Worm (Caenorhabditis elegans) whole organism, L2 larva: ENCODE measurements around the gene F54D5.17.
"Not testable (repeated sequence)": the region's sequence is repeated elsewhere in the genome, so short reads cannot be mapped to it uniquely, and the experiment has no call there.

ENCODE experiments used
- C34F6.9 ChIP-seq: fragments of 150-350 bp; optimal IDR thresholded peaks from 2 replicates; lab custom pipeline; 2014; ENCODE audit warnings: missing biosample characterization, missing genetic modification characterization
- F13H6.1 ChIP-seq: sonication (generic microtip); optimal IDR thresholded peaks from 2 replicates; lab custom pipeline; 2016; ENCODE audit warnings: missing genetic modification characterization, missing compliant biosample characterization
- R02D3.7 ChIP-seq: fragments of 150-350 bp; optimal IDR thresholded peaks from 2 replicates; lab custom pipeline; 2014; ENCODE audit warnings: missing biosample characterization, missing genetic modification characterization
- Y55F3AM.14 ChIP-seq: fragments of 200-800 bp; sonication (Bioruptor generic); optimal IDR thresholded peaks from 2 replicates; lab custom pipeline; 2018; ENCODE audit warnings: mild to moderate bottlenecking, missing genetic modification characterization, missing compliant biosample characterization
- ZK546.5 ChIP-seq: sonication (generic microtip); optimal IDR thresholded peaks from 2 replicates; lab custom pipeline; 2017; ENCODE audit warnings: missing biosample characterization, missing genetic modification characterization
- alr-1 ChIP-seq: fragments of 150-350 bp; optimal IDR thresholded peaks from 2 replicates; lab custom pipeline; 2014; ENCODE audit warnings: missing biosample characterization, missing genetic modification characterization
- aly-2 ChIP-seq: fragments of 150-350 bp; optimal IDR thresholded peaks from 2 replicates; lab custom pipeline; 2014; ENCODE audit warnings: missing biosample characterization, missing genetic modification characterization
- ama-1 ChIP-seq: fragments of 150-350 bp; optimal IDR thresholded peaks from 2 replicates; lab custom pipeline; 2018; ENCODE audit warnings: inconsistent platforms
- blmp-1 ChIP-seq: sonication (generic microtip); optimal IDR thresholded peaks from 2 replicates; lab custom pipeline; 2017; ENCODE audit warnings: missing genetic modification characterization, mild to moderate bottlenecking, missing compliant biosample characterization, antibody characterized with exemption, moderate library complexity; ENCODE audit not compliant: insufficient read depth
- ceh-82 ChIP-seq: fragments of 150-350 bp; optimal IDR thresholded peaks from 2 replicates; lab custom pipeline; 2014; ENCODE audit warnings: missing biosample characterization, missing genetic modification characterization
- crh-2 ChIP-seq: sonication (generic microtip); optimal IDR thresholded peaks from 2 replicates; lab custom pipeline; 2017; ENCODE audit warnings: missing biosample characterization, missing genetic modification characterization
- dmd-4 ChIP-seq: sonication (generic microtip); optimal IDR thresholded peaks from 2 replicates; lab custom pipeline; 2017; ENCODE audit warnings: missing biosample characterization, missing genetic modification characterization
- egl-27 ChIP-seq: sonication (generic microtip); optimal IDR thresholded peaks from 3 replicates; lab custom pipeline; 2017; ENCODE audit warnings: missing biosample characterization, missing genetic modification reagents, missing genetic modification characterization
- fos-1 ChIP-seq: fragments of 150-350 bp; optimal IDR thresholded peaks from 2 replicates; lab custom pipeline; 2014; ENCODE audit warnings: missing biosample characterization, missing genetic modification characterization
- gmeb-1 ChIP-seq: fragments of 150-350 bp; optimal IDR thresholded peaks from 2 replicates; lab custom pipeline; 2014; ENCODE audit warnings: missing biosample characterization, missing genetic modification characterization
- lin-11 ChIP-seq: fragments of 150-350 bp; sonication (generic microtip); optimal IDR thresholded peaks from 2 replicates; lab custom pipeline; 2014; ENCODE audit warnings: missing biosample characterization, missing genetic modification characterization, inconsistent platforms, mixed read lengths
- lin-13 ChIP-seq: fragments of 150-350 bp; optimal IDR thresholded peaks from 2 replicates; lab custom pipeline; 2014; ENCODE audit warnings: missing biosample characterization, missing genetic modification reagents, missing genetic modification characterization
- lin-39 ChIP-seq: fragments of 150-350 bp; optimal IDR thresholded peaks from 2 replicates; lab custom pipeline; 2014; ENCODE audit warnings: missing biosample characterization, missing genetic modification reagents, missing genetic modification characterization
- lsy-2 ChIP-seq, 2 experiments: fragments of 150-350 bp in 1 of 2; sonication (generic microtip) in 1 of 2; optimal IDR thresholded peaks; 2 replicates each; lab custom pipeline; 2014 to 2017; ENCODE audit warnings: missing biosample characterization in 2 of 2, missing genetic modification characterization in 2 of 2
- mab-5 ChIP-seq: fragments of 150-350 bp; optimal IDR thresholded peaks from 2 replicates; lab custom pipeline; 2014; ENCODE audit warnings: missing biosample characterization, missing genetic modification characterization
- mdl-1 ChIP-seq, 2 experiments: fragments of 150-350 bp in 1 of 2; sonication (generic microtip) in 1 of 2; optimal IDR thresholded peaks; 2 replicates each; lab custom pipeline; 2017; ENCODE audit warnings: missing biosample characterization in 2 of 2, missing genetic modification characterization in 2 of 2
- nhr-11 ChIP-seq: fragments of 150-350 bp; optimal IDR thresholded peaks from 2 replicates; lab custom pipeline; 2014; ENCODE audit warnings: missing biosample characterization, missing genetic modification characterization
- nhr-129 ChIP-seq: fragments of 150-350 bp; optimal IDR thresholded peaks from 2 replicates; lab custom pipeline; 2014; ENCODE audit warnings: missing biosample characterization, missing genetic modification characterization
- nhr-21 ChIP-seq: fragments of 150-350 bp; optimal IDR thresholded peaks from 2 replicates; lab custom pipeline; 2014; ENCODE audit warnings: missing biosample characterization, missing genetic modification characterization
- nhr-25 ChIP-seq: fragments of 150-350 bp; sonication (generic microtip); optimal IDR thresholded peaks from 3 replicates; lab custom pipeline; 2014; ENCODE audit warnings: missing biosample characterization, missing genetic modification characterization
- nhr-6 ChIP-seq: fragments of 150-350 bp; optimal IDR thresholded peaks from 2 replicates; lab custom pipeline; 2014; ENCODE audit warnings: missing biosample characterization, missing genetic modification characterization
- nhr-77 ChIP-seq: fragments of 150-350 bp; optimal IDR thresholded peaks from 2 replicates; lab custom pipeline; 2014; ENCODE audit warnings: missing biosample characterization, missing genetic modification characterization
- peb-1 ChIP-seq: fragments of 150-350 bp; optimal IDR thresholded peaks from 2 replicates; lab custom pipeline; 2014; ENCODE audit warnings: missing biosample characterization, missing genetic modification characterization
- sem-4 ChIP-seq: fragments of 150-350 bp; optimal IDR thresholded peaks from 2 replicates; lab custom pipeline; 2014; ENCODE audit warnings: missing biosample characterization, missing genetic modification reagents, missing genetic modification characterization
- skn-1 ChIP-seq: sonication (generic microtip); optimal IDR thresholded peaks from 2 replicates; lab custom pipeline; 2017; ENCODE audit warnings: missing biosample characterization, missing genetic modification characterization
- sma-3 ChIP-seq: sonication (generic microtip); optimal IDR thresholded peaks from 2 replicates; lab custom pipeline; 2016; ENCODE audit warnings: missing genetic modification reagents, missing genetic modification characterization, missing compliant biosample characterization
- sma-9 ChIP-seq, 2 experiments: fragments of 150-350 bp in 1 of 2; sonication (generic microtip) in 1 of 2; optimal IDR thresholded peaks; 2 replicates each; lab custom pipeline; 2014 to 2016; ENCODE audit warnings: missing genetic modification characterization in 2 of 2, mild to moderate bottlenecking in 1 of 2, missing biosample characterization in 1 of 2, missing compliant biosample characterization in 1 of 2, missing genetic modification reagents in 1 of 2, moderate library complexity in 1 of 2
- snpc-4 ChIP-seq: fragments of 150-350 bp; optimal IDR thresholded peaks from 2 replicates; lab custom pipeline; 2014; ENCODE audit warnings: missing biosample characterization, missing genetic modification characterization
- unc-55 ChIP-seq: fragments of 150-350 bp; sonication (generic microtip); optimal IDR thresholded peaks from 3 replicates; lab custom pipeline; 2014; ENCODE audit warnings: missing biosample characterization, missing genetic modification reagents, missing genetic modification characterization
- unc-62 ChIP-seq: fragments of 150-350 bp; optimal IDR thresholded peaks from 2 replicates; lab custom pipeline; 2014; ENCODE audit warnings: missing biosample characterization, missing genetic modification reagents, missing genetic modification characterization
- zag-1 ChIP-seq: fragments of 150-350 bp; optimal IDR thresholded peaks from 2 replicates; lab custom pipeline; 2014; ENCODE audit warnings: missing biosample characterization, missing genetic modification characterization
- ztf-11 ChIP-seq: sonication (generic microtip); optimal IDR thresholded peaks from 2 replicates; lab custom pipeline; 2017; ENCODE audit warnings: missing biosample characterization, missing genetic modification characterization
- ztf-4 ChIP-seq: fragments of 150-350 bp; optimal IDR thresholded peaks from 2 replicates; lab custom pipeline; 2014; ENCODE audit warnings: missing biosample characterization, missing genetic modification characterization

The F54D5.17 gene

DNA sequence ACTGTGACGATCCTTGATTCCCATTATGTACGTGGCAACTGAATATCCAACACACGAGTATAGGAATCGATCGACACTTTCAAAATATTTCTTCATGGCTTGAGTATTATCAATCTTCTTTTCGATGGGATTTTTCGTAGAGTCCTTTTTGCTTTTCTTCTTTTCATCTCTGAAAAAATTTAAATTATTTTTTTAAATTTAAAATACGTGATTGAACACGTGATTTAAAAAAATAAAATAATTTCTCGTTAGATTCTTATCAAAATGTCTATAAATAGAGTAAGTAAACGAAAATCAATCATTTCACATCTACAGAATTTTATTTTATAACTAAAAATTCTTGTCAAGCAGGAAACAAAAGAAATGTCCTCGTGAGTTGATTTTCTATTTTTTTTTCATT is 35.1 kb upstream of the F54D5.17 start, which contains the start of gene Y62F5A.10:
Gene Y62F5A.10 (plus strand): TSS at position 301 of the 400 bp plus-strand sequence.
- TF ChIP-seq nhr-77 (no peak), F13H6.1 (tag; lab: Kevin White, UChicago) (no peak), sem-4 (tag; lab: Kevin White, UChicago) (no peak), dmd-4 (tag; lab: Kevin White, UChicago) (no peak), nhr-21 (tag; lab: Kevin White, UChicago) (no peak), ztf-11 (tag; lab: Kevin White, UChicago) (no peak), nhr-6 (no peak), alr-1 (no peak), nhr-11 (no peak), mab-5 (tag; lab: Kevin White, UChicago) (no peak), lin-39 (tag; lab: Kevin White, UChicago) (no peak), peb-1 (tag; lab: Kevin White, UChicago) (no peak), egl-27 (no peak), fos-1 (no peak), R02D3.7 (tag; lab: Kevin White, UChicago) (no peak)

DNA sequence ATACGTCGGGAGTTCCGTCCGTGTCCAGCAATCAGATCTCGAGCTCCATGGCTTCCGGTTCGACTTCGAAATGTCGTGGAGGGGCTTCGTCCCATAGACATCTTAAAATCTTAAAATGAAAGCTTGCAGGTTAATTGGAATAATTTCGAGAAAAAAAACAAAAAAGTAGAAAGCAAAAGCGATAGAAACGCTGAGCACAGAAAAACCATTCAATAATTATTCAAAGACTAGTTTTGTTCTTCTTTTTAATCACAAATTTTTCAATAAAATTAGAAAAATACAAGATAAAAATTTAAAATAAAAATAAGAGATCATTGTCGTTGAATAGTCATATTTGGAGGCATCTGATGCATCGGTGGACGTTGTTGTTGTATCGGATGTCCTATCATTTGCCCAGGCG is 29.5 kb upstream of the F54D5.17 start, which contains the start of gene age-1:
Gene age-1 (minus strand): TSS at position 101 of the 400 bp plus-strand sequence.
- TF ChIP-seq ZK546.5 (no peak), F13H6.1 (tag; lab: Kevin White, UChicago) (no peak), ama-1 (no peak), snpc-4 (no peak), skn-1 (tag; lab: Kevin White, UChicago) (no peak), Y55F3AM.14 (GFP tag; lab: Kevin White, UChicago) (no peak), crh-2 (tag; lab: Kevin White, UChicago) (no peak), unc-62 (GFP tag; lab: Kevin White, UChicago) (no peak), sem-4 (tag; lab: Kevin White, UChicago) (no peak), unc-55 (no peak), lin-39 (tag; lab: Kevin White, UChicago) (no peak), ceh-82 (no peak), sma-9 (GFP tag; optimal IDR thresholded peaks at IDR 0.05; lab: Kevin White, UChicago) (no peak), sma-9 (tag; optimal IDR thresholded peaks at IDR 0.05; lab: Kevin White, UChicago) (no peak), R02D3.7 (tag; lab: Kevin White, UChicago) (no peak), nhr-25 (no peak), gmeb-1 (tag; lab: Kevin White, UChicago) (no peak)

DNA sequence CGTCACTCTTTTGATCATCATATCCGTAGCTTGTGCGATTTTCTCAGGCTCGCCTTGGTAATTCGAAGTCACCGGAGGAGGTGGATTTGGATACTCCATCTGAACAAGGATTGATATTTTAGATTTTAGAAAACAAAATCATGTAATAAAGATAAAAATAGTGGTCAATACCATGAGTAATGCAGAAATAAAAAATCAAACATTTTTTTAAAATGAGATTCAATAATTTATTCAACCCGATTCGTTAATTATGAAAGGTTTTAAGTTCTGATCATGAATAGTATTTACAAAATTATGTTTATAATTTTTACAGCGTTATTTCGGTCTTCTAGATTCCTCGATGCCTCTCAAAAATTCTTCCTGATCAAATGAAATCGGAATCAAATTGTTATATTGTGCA is 22.7 kb upstream of the F54D5.17 start, which contains the start of gene mdt-8:
Gene mdt-8 (minus strand): TSS at position 101 of the 400 bp plus-strand sequence.
- TF ChIP-seq nhr-6 = no peak
- TF ChIP-seq aly-2 (tag; lab: Kevin White, UChicago) = no peak
- no peak for TF ChIP-seq zag-1 (tag; lab: Kevin White, UChicago)
- TF ChIP-seq mab-5 (tag; lab: Kevin White, UChicago) = no peak
- no peak for TF ChIP-seq C34F6.9
- no peak for TF ChIP-seq blmp-1
- no peak for TF ChIP-seq sem-4 (tag; lab: Kevin White, UChicago)
- TF ChIP-seq nhr-77 = no peak

DNA sequence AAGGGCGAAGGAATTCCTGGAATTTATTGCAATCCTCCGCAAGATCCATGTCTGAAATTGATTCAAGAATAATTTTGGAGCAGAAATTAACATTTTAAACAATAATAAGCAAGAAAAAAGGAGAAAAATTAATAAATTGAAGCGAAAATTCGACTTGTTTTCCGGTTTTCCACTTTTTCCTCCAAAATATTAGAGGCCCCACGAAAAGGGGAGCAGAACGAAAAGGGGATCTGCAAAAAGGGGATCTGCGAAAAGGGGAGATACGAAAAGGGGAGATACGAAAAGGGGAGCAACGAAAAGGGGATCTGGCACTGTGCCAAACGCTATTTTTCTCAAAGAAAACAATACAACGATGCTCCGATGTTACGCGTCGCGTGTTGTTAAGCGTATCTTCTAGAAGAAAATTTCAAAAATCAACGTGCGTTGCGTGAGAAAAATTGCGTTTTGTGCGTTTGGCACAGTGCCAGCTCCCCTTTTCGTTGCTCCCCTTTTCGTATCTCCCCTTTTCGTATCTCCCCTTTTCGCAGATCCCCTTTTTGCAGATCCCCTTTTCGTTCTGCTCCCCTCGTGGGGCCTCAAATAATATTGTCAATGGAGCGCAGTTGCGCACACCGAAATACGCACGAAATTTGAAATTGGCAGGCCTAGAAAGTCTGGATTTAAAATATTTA is 21.9 kb upstream of the F54D5.17 start, which contains the start of gene Y62F5A.12:
Gene Y62F5A.12 (minus strand): TSS at position 51 of the 671 bp plus-strand sequence.
- peak; percentile 71 for TF ChIP-seq crh-2 (tag; lab: Kevin White, UChicago)
- TF ChIP-seq C34F6.9 = peak; percentile 62
- peak; percentile 5 for TF ChIP-seq mab-5 (tag; lab: Kevin White, UChicago)
- TF ChIP-seq snpc-4 = peak; percentile 10
- TF ChIP-seq fos-1 = peak; percentile 12
- peak; percentile 49 for TF ChIP-seq ztf-4 (tag; lab: Kevin White, UChicago)
- TF ChIP-seq lin-11 (tag; lab: Kevin White, UChicago) = peak; percentile 39
- peak in 1 of 2 experiments; percentile 58 for TF ChIP-seq mdl-1 (tag; optimal IDR thresholded peaks at IDR 0.05; lab: Kevin White, UChicago)
- peak; percentile 2 for TF ChIP-seq zag-1 (tag; lab: Kevin White, UChicago)
- peak; percentile 86 for TF ChIP-seq gmeb-1 (tag; lab: Kevin White, UChicago)
- TF ChIP-seq ceh-82 = peak; percentile 65
- peak; percentile 68 for TF ChIP-seq unc-55
- TF ChIP-seq nhr-6 = peak; percentile 5
- peak; percentile 59 to 81 for TF ChIP-seq lsy-2 (tag; optimal IDR thresholded peaks at IDR 0.05; lab: Kevin White, UChicago)
- peak; percentile 88 for TF ChIP-seq sma-9 (GFP tag; optimal IDR thresholded peaks at IDR 0.05; lab: Kevin White, UChicago)
- not testable (repeated sequence) for TF ChIP-seq sma-9 (tag; optimal IDR thresholded peaks at IDR 0.05; lab: Kevin White, UChicago)
- TF ChIP-seq lin-13 = peak; percentile 88
- TF ChIP-seq nhr-129 (tag; lab: Kevin White, UChicago) = peak; percentile 69
- TF ChIP-seq F13H6.1 (tag; lab: Kevin White, UChicago) = peak; percentile 89
- TF ChIP-seq sma-3 (GFP tag; lab: Kevin White, UChicago) = peak; percentile 94
- peak; percentile 38 for TF ChIP-seq ZK546.5
- peak; percentile 52 for TF ChIP-seq nhr-25
- peak; percentile 54 for TF ChIP-seq nhr-21 (tag; lab: Kevin White, UChicago)
- TF ChIP-seq egl-27 = peak; percentile 64
- TF ChIP-seq sem-4 (tag; lab: Kevin White, UChicago) = peak; percentile 50
- peak; percentile 73 for TF ChIP-seq Y55F3AM.14 (GFP tag; lab: Kevin White, UChicago)
